In genomic region chr3R:25684859-25685258, dm6 we compare ENCODE assay signal across 1 fruit fly cellular context.
A peak's percentile ranks its signal among the peaks of the same experiment; 100 is the strongest.
TF ChIP-seq lines count a peak whose summit lies in the region.

RpL27 (minus strand) TSS chr3R:25685051.

TF ChIP-seq in whole organism, embryonic, 481 proteins besides CTCF, POLR2A, EP300 and RAD21 (continued from another document and continues in another):
- peak; percentile 55 for TF ChIP-seq CG10654 (GFP tag; optimal IDR thresholded peaks at IDR 0.05; lab: Kevin White, UChicago)
- TF ChIP-seq zfh1 (GFP tag; IDR thresholded peaks at IDR 0.05; lab: Robert Waterston, UW), result peak; percentile 78
- TF ChIP-seq CG11247 (GFP tag; IDR thresholded peaks at IDR 0.05; lab: Robert Waterston, UW), result peak; percentile 79
- TF ChIP-seq ac (GFP tag; optimal IDR thresholded peaks at IDR 0.05; lab: Kevin White, UChicago), result peak; percentile 49
- no peak for TF ChIP-seq dan (GFP tag; IDR thresholded peaks at IDR 0.05; lab: Robert Waterston, UW)
- peak; percentile 95 for TF ChIP-seq CG34376 (GFP tag; optimal IDR thresholded peaks at IDR 0.05; lab: Kevin White, UChicago)
- TF ChIP-seq wor (GFP tag; IDR thresholded peaks at IDR 0.05; lab: Robert Waterston, UW), result no peak
- peak; percentile 87 for TF ChIP-seq E2f2 (GFP tag; IDR thresholded peaks at IDR 0.05; lab: Robert Waterston, UW)
- peak; percentile 72 for TF ChIP-seq CG31365 (tag; optimal IDR thresholded peaks at IDR 0.05; lab: Kevin White, UChicago)
- TF ChIP-seq repo (GFP tag; optimal IDR thresholded peaks at IDR 0.05; lab: Kevin White, UChicago), result peak; percentile 69
- TF ChIP-seq cg (GFP tag; optimal IDR thresholded peaks at IDR 0.05; lab: Kevin White, UChicago), result no peak
- peak; percentile 77 for TF ChIP-seq Hsf (GFP tag; optimal IDR thresholded peaks at IDR 0.05; lab: Kevin White, UChicago)
- TF ChIP-seq fru (optimal IDR thresholded peaks at IDR 0.05; lab: Kevin White, UChicago), result no peak
- peak; percentile 81 for TF ChIP-seq CG9876 (GFP tag; optimal IDR thresholded peaks at IDR 0.05; lab: Kevin White, UChicago)
- peak; percentile 82 for TF ChIP-seq Lhr (GFP tag; optimal IDR thresholded peaks at IDR 0.05; lab: Kevin White, UChicago)
- TF ChIP-seq grn (GFP tag; optimal IDR thresholded peaks at IDR 0.05; lab: Kevin White, UChicago), result peak; percentile 39
- TF ChIP-seq CG5245 (GFP tag; optimal IDR thresholded peaks at IDR 0.05; lab: Kevin White, UChicago), result peak; percentile 65
- peak; percentile 81 for TF ChIP-seq CG12104 (GFP tag; optimal IDR thresholded peaks at IDR 0.05; lab: Kevin White, UChicago)
- peak; percentile 86 for TF ChIP-seq sob (GFP tag; IDR thresholded peaks at IDR 0.05; lab: Robert Waterston, UW)
- TF ChIP-seq Gug (GFP tag; IDR thresholded peaks at IDR 0.05; lab: Robert Waterston, UW), result no peak
- TF ChIP-seq CG12744 (GFP tag; optimal IDR thresholded peaks at IDR 0.05; lab: Kevin White, UChicago), result peak; percentile 44
- no peak for TF ChIP-seq zen2 (GFP tag; IDR thresholded peaks at IDR 0.05; lab: Robert Waterston, UW; ENCODE audit: partially characterized antibody)
- TF ChIP-seq D (optimal IDR thresholded peaks at IDR 0.05; lab: Kevin White, UChicago), result no peak
- TF ChIP-seq D (GFP tag; optimal IDR thresholded peaks at IDR 0.05; lab: Kevin White, UChicago), result peak; percentile 69
- peak; percentile 76 for TF ChIP-seq CG7372 (GFP tag; IDR thresholded peaks at IDR 0.05; lab: Robert Waterston, UW)
- peak; percentile 84 for TF ChIP-seq CG12299 (tag; optimal IDR thresholded peaks at IDR 0.05; lab: Kevin White, UChicago)
- TF ChIP-seq ERR (GFP tag; optimal IDR thresholded peaks at IDR 0.05; lab: Kevin White, UChicago), result peak; percentile 75
- peak; percentile 18 for TF ChIP-seq Kr (GFP tag; optimal IDR thresholded peaks at IDR 0.05; lab: Kevin White, UChicago)
- TF ChIP-seq CG6254 (GFP tag; optimal IDR thresholded peaks at IDR 0.05; lab: Kevin White, UChicago), result peak; percentile 50
- no peak; the same call in 2 of the 3 replicates for TF ChIP-seq Aef1 (GFP tag; IDR thresholded peaks at IDR 0.05; lab: Robert Waterston, UW)
- peak; percentile 84 for TF ChIP-seq CG18619 (GFP tag; optimal IDR thresholded peaks at IDR 0.05; lab: Kevin White, UChicago)
- TF ChIP-seq Rx (GFP tag; IDR thresholded peaks at IDR 0.05; lab: Robert Waterston, UW), result peak; percentile 57
- peak; percentile 81; the same call in 2 of the 3 replicates for TF ChIP-seq CG17361 (GFP tag; IDR thresholded peaks at IDR 0.05; lab: Robert Waterston, UW)
- TF ChIP-seq pan (optimal IDR thresholded peaks at IDR 0.05; lab: Kevin White, UChicago), result no peak
- peak in 1 of 2 experiments; percentile 74 for TF ChIP-seq pan (GFP tag; optimal IDR thresholded peaks at IDR 0.05 in 1 of 2, IDR thresholded peaks at IDR 0.05 in 1 of 2)
- no peak; the same call in 1 of the 3 replicates for TF ChIP-seq Mrtf (GFP tag; IDR thresholded peaks at IDR 0.05; lab: Robert Waterston, UW)
- TF ChIP-seq lola (GFP tag; optimal IDR thresholded peaks at IDR 0.05; lab: Kevin White, UChicago), result peak in 1 of 3 experiments; percentile 25
- peak; percentile 90 for TF ChIP-seq CG13624 (GFP tag; optimal IDR thresholded peaks at IDR 0.05; lab: Kevin White, UChicago)
- TF ChIP-seq CG6654 (GFP tag; optimal IDR thresholded peaks at IDR 0.05; lab: Kevin White, UChicago), result peak; percentile 8
- peak; percentile 67 for TF ChIP-seq bowl (GFP tag; IDR thresholded peaks at IDR 0.05; lab: Robert Waterston, UW)
- TF ChIP-seq ind (GFP tag; optimal IDR thresholded peaks at IDR 0.05; lab: Kevin White, UChicago), result peak; percentile 46
- 0 out of 2 replicates have a peak, but pooled peaks have one; percentile 16 for TF ChIP-seq danr (GFP tag; IDR thresholded peaks at IDR 0.05; lab: Robert Waterston, UW)
- peak; percentile 81 for TF ChIP-seq her (GFP tag; optimal IDR thresholded peaks at IDR 0.05; lab: Kevin White, UChicago)
- no peak for TF ChIP-seq CG7745 (tag; optimal IDR thresholded peaks at IDR 0.05; lab: Kevin White, UChicago)
- peak; percentile 63 for TF ChIP-seq disco-r (GFP tag; optimal IDR thresholded peaks at IDR 0.05; lab: Kevin White, UChicago)
- TF ChIP-seq hbn (GFP tag; IDR thresholded peaks at IDR 0.05; lab: Robert Waterston, UW; ENCODE audit: partially characterized antibody), result peak; percentile 64
- peak; percentile 88 for TF ChIP-seq stwl (tag; optimal IDR thresholded peaks at IDR 0.05; lab: Kevin White, UChicago)
- TF ChIP-seq HLHmδ (GFP tag; optimal IDR thresholded peaks at IDR 0.05; lab: Kevin White, UChicago), result peak; percentile 86
- peak; percentile 68 for TF ChIP-seq CoRest (tag; optimal IDR thresholded peaks at IDR 0.05; lab: Kevin White, UChicago)
- TF ChIP-seq HmgD (GFP tag; optimal IDR thresholded peaks at IDR 0.05; lab: Kevin White, UChicago), result peak; percentile 78
- peak; percentile 80 for TF ChIP-seq CG11723 (GFP tag; optimal IDR thresholded peaks at IDR 0.05; lab: Kevin White, UChicago)
- TF ChIP-seq dati (GFP tag; IDR thresholded peaks at IDR 0.05; lab: Robert Waterston, UW), result no peak
- TF ChIP-seq CG8281 (tag; optimal IDR thresholded peaks at IDR 0.05; lab: Kevin White, UChicago), result peak; percentile 48
- no peak for TF ChIP-seq jumu (GFP tag; optimal IDR thresholded peaks at IDR 0.05; lab: Kevin White, UChicago)
- TF ChIP-seq insv (GFP tag; optimal IDR thresholded peaks at IDR 0.05; lab: Kevin White, UChicago), result peak in 1 of 2 experiments; percentile 67
- TF ChIP-seq CG4820 (GFP tag; optimal IDR thresholded peaks at IDR 0.05; lab: Kevin White, UChicago), result peak; percentile 54
- peak; percentile 89 for TF ChIP-seq CG17568 (GFP tag; optimal IDR thresholded peaks at IDR 0.05; lab: Kevin White, UChicago)
- peak; percentile 31 for TF ChIP-seq fd96Cb (tag; optimal IDR thresholded peaks at IDR 0.05; lab: Kevin White, UChicago)
- TF ChIP-seq yki (optimal IDR thresholded peaks at IDR 0.05; lab: Kevin White, UChicago), result no peak
- TF ChIP-seq CG14441 (GFP tag; IDR thresholded peaks at IDR 0.05; lab: Robert Waterston, UW), result peak; percentile 66
- peak in 1 of 3 experiments; percentile 67 for TF ChIP-seq Stat92E (GFP tag; optimal IDR thresholded peaks at IDR 0.05; lab: Kevin White, UChicago)
- TF ChIP-seq HmgZ (tag; optimal IDR thresholded peaks at IDR 0.05; lab: Kevin White, UChicago), result peak; percentile 82
- TF ChIP-seq CG8359 (GFP tag; optimal IDR thresholded peaks at IDR 0.05; lab: Kevin White, UChicago; ENCODE audit: borderline replicate concordance), result peak; percentile 75
- peak; percentile 75 for TF ChIP-seq chm (GFP tag; IDR thresholded peaks at IDR 0.05; lab: Robert Waterston, UW)
- TF ChIP-seq CG18599 (GFP tag; optimal IDR thresholded peaks at IDR 0.05; lab: Kevin White, UChicago), result peak; percentile 83
- peak; percentile 33 for TF ChIP-seq CG8944 (GFP tag; optimal IDR thresholded peaks at IDR 0.05; lab: Kevin White, UChicago)
- peak; percentile 78 for TF ChIP-seq CG7839 (tag; optimal IDR thresholded peaks at IDR 0.05; lab: Kevin White, UChicago)
- TF ChIP-seq oc (tag; optimal IDR thresholded peaks at IDR 0.05; lab: Kevin White, UChicago), result no peak
- TF ChIP-seq CG6272 (GFP tag; IDR thresholded peaks at IDR 0.05; lab: Robert Waterston, UW), result peak; percentile 30
- TF ChIP-seq CG12659 (GFP tag; optimal IDR thresholded peaks at IDR 0.05; lab: Kevin White, UChicago), result peak; percentile 90
- TF ChIP-seq NK7.1 (GFP tag; optimal IDR thresholded peaks at IDR 0.05; lab: Kevin White, UChicago), result peak; percentile 54
- no peak; the same call in 1 of the 2 replicates for TF ChIP-seq ara (GFP tag; IDR thresholded peaks at IDR 0.05; lab: Robert Waterston, UW)
- no peak for TF ChIP-seq ham (GFP tag; IDR thresholded peaks at IDR 0.05; lab: Robert Waterston, UW)
- TF ChIP-seq zf30C (GFP tag; optimal IDR thresholded peaks at IDR 0.05; lab: Kevin White, UChicago), result peak; percentile 23
- peak; percentile 51 for TF ChIP-seq ssp (GFP tag; IDR thresholded peaks at IDR 0.05; lab: Robert Waterston, UW)
- peak; percentile 77 for TF ChIP-seq grau (tag; optimal IDR thresholded peaks at IDR 0.05; lab: Kevin White, UChicago)
- peak; percentile 74 for TF ChIP-seq unc-4 (GFP tag; IDR thresholded peaks at IDR 0.05; lab: Robert Waterston, UW; ENCODE audit: partially characterized antibody)
- TF ChIP-seq mirr (GFP tag; optimal IDR thresholded peaks at IDR 0.05; lab: Kevin White, UChicago), result peak; percentile 86
- TF ChIP-seq CG1647 (GFP tag; optimal IDR thresholded peaks at IDR 0.05; lab: Kevin White, UChicago), result peak; percentile 62
- peak; percentile 95 for TF ChIP-seq Hmr (GFP tag; optimal IDR thresholded peaks at IDR 0.05; lab: Kevin White, UChicago)
- TF ChIP-seq CG11398 (GFP tag; optimal IDR thresholded peaks at IDR 0.05; lab: Kevin White, UChicago), result peak; percentile 57
- peak; percentile 31 for TF ChIP-seq CHES-1-like (GFP tag; optimal IDR thresholded peaks at IDR 0.05; lab: Kevin White, UChicago)
- TF ChIP-seq CG2120 (GFP tag; optimal IDR thresholded peaks at IDR 0.05; lab: Kevin White, UChicago), result peak; percentile 49
- TF ChIP-seq Dek (tag; optimal IDR thresholded peaks at IDR 0.05; lab: Kevin White, UChicago), result peak; percentile 68
- peak; percentile 60 for TF ChIP-seq D19A (tag; optimal IDR thresholded peaks at IDR 0.05; lab: Kevin White, UChicago)
- TF ChIP-seq sna (GFP tag; IDR thresholded peaks at IDR 0.05; lab: Robert Waterston, UW; ENCODE audit: partially characterized antibody), result peak; percentile 16; the same call in 1 of the 2 replicates
- peak; percentile 84 for TF ChIP-seq Side (GFP tag; optimal IDR thresholded peaks at IDR 0.05; lab: Kevin White, UChicago)
- TF ChIP-seq cas (GFP tag; IDR thresholded peaks at IDR 0.05; lab: Robert Waterston, UW), result 0 out of 2 replicates have a peak, but pooled peaks have one; percentile 22
- no peak for TF ChIP-seq br (optimal IDR thresholded peaks at IDR 0.05; lab: Kevin White, UChicago)
- TF ChIP-seq CG11456 (GFP tag; IDR thresholded peaks at IDR 0.05; lab: Robert Waterston, UW), result peak; percentile 89
- TF ChIP-seq sqz (GFP tag; optimal IDR thresholded peaks at IDR 0.05; lab: Kevin White, UChicago), result peak; percentile 87
- peak; percentile 76 for TF ChIP-seq Dref (GFP tag; IDR thresholded peaks at IDR 0.05; lab: Robert Waterston, UW)
- no peak for TF ChIP-seq CG18476 (GFP tag; optimal IDR thresholded peaks at IDR 0.05; lab: Kevin White, UChicago)
- peak; percentile 31; the same call in 1 of the 2 replicates for TF ChIP-seq CG4730 (GFP tag; IDR thresholded peaks at IDR 0.05; lab: Robert Waterston, UW)
- TF ChIP-seq CG1529 (GFP tag; optimal IDR thresholded peaks at IDR 0.05; lab: Kevin White, UChicago), result peak; percentile 55
- peak; percentile 47 for TF ChIP-seq CG5180 (GFP tag; optimal IDR thresholded peaks at IDR 0.05; lab: Kevin White, UChicago)
- peak; percentile 87 for TF ChIP-seq PHDP (tag; optimal IDR thresholded peaks at IDR 0.05; lab: Kevin White, UChicago)
- TF ChIP-seq CG4360 (GFP tag; IDR thresholded peaks at IDR 0.05; lab: Robert Waterston, UW), result 0 out of 2 replicates have a peak, but pooled peaks have one; percentile 23
- peak; percentile 71 for TF ChIP-seq CG4707 (GFP tag; optimal IDR thresholded peaks at IDR 0.05; lab: Kevin White, UChicago)
- peak; percentile 21 for TF ChIP-seq Atf-2 (GFP tag; optimal IDR thresholded peaks at IDR 0.05; lab: Kevin White, UChicago)
- peak; percentile 65 for TF ChIP-seq CG3995 (GFP tag; optimal IDR thresholded peaks at IDR 0.05; lab: Kevin White, UChicago)
- no peak for TF ChIP-seq CG8478 (optimal IDR thresholded peaks at IDR 0.05; lab: Kevin White, UChicago)
- peak; percentile 65 for TF ChIP-seq fd102C (GFP tag; optimal IDR thresholded peaks at IDR 0.05; lab: Kevin White, UChicago)
- TF ChIP-seq CG13775 (GFP tag; optimal IDR thresholded peaks at IDR 0.05; lab: Kevin White, UChicago), result peak; percentile 81
- peak; percentile 87 for TF ChIP-seq Max (GFP tag; optimal IDR thresholded peaks at IDR 0.05; lab: Kevin White, UChicago)
- peak; percentile 97 for TF ChIP-seq YL-1 (GFP tag; optimal IDR thresholded peaks at IDR 0.05; lab: Kevin White, UChicago)
- TF ChIP-seq bsh (GFP tag; optimal IDR thresholded peaks at IDR 0.05; lab: Kevin White, UChicago), result peak; percentile 37 to 67
- TF ChIP-seq gcm2 (GFP tag; optimal IDR thresholded peaks at IDR 0.05; lab: Kevin White, UChicago), result peak; percentile 85
- peak; percentile 76 for TF ChIP-seq unpg (GFP tag; optimal IDR thresholded peaks at IDR 0.05; lab: Kevin White, UChicago)
- no peak for TF ChIP-seq CG8765 (GFP tag; IDR thresholded peaks at IDR 0.05; lab: Robert Waterston, UW)
- no peak for TF ChIP-seq CG10565 (GFP tag; optimal IDR thresholded peaks at IDR 0.05; lab: Kevin White, UChicago)
- TF ChIP-seq sens-2 (GFP tag; IDR thresholded peaks at IDR 0.05; lab: Robert Waterston, UW), result peak; percentile 57
- TF ChIP-seq Blimp-1 (GFP tag; optimal IDR thresholded peaks at IDR 0.05; lab: Kevin White, UChicago), result no peak
- TF ChIP-seq al (GFP tag; IDR thresholded peaks at IDR 0.05; lab: Robert Waterston, UW), result peak; percentile 59
- TF ChIP-seq CG3163 (GFP tag; optimal IDR thresholded peaks at IDR 0.05; lab: Kevin White, UChicago), result peak; percentile 13
- TF ChIP-seq CG12236 (GFP tag; optimal IDR thresholded peaks at IDR 0.05; lab: Kevin White, UChicago), result peak; percentile 53
- TF ChIP-seq CG10366 (GFP tag; IDR thresholded peaks at IDR 0.05; lab: Robert Waterston, UW), result peak; percentile 52
- TF ChIP-seq trem (tag; optimal IDR thresholded peaks at IDR 0.05; lab: Kevin White, UChicago), result peak; percentile 82
- TF ChIP-seq CG8388 (GFP tag; optimal IDR thresholded peaks at IDR 0.05; lab: Kevin White, UChicago), result peak; percentile 68
- TF ChIP-seq CG12155 (GFP tag; optimal IDR thresholded peaks at IDR 0.05; lab: Kevin White, UChicago), result peak; percentile 41
- TF ChIP-seq CG1233 (GFP tag; optimal IDR thresholded peaks at IDR 0.05; lab: Kevin White, UChicago), result peak; percentile 88
- peak; percentile 92 for TF ChIP-seq MTF-1 (GFP tag; optimal IDR thresholded peaks at IDR 0.05; lab: Kevin White, UChicago; ENCODE audit: borderline replicate concordance)
- peak; percentile 73 for TF ChIP-seq CG18764 (GFP tag; optimal IDR thresholded peaks at IDR 0.05; lab: Kevin White, UChicago)
- TF ChIP-seq fd3F (GFP tag; optimal IDR thresholded peaks at IDR 0.05; lab: Kevin White, UChicago), result peak; percentile 60
- peak; percentile 30 for TF ChIP-seq tap (tag; optimal IDR thresholded peaks at IDR 0.05; lab: Kevin White, UChicago)
- TF ChIP-seq Opbp (GFP tag; IDR thresholded peaks at IDR 0.05; lab: Robert Waterston, UW; ENCODE audit: partially characterized antibody), result peak; percentile 72
- TF ChIP-seq CG2712 (tag; optimal IDR thresholded peaks at IDR 0.05; lab: Kevin White, UChicago), result peak; percentile 82
- TF ChIP-seq usp (GFP tag; optimal IDR thresholded peaks at IDR 0.05; lab: Kevin White, UChicago), result no peak
- TF ChIP-seq Dll (GFP tag; IDR thresholded peaks at IDR 0.05; lab: Robert Waterston, UW; ENCODE audit: partially characterized antibody), result peak; percentile 70
